Fruit fly (Drosophila melanogaster) whole organism, larva: ENCODE results near the gene CG31467.
A peak's percentile ranks its signal among the peaks of the same experiment; 100 is the strongest.

Source experiments
- noc ChIP-seq: fragments of 200-800 bp; sonication (Bioruptor generic); optimal IDR thresholded peaks from 3 replicates; lab custom pipeline; 2019; ENCODE audit warnings: missing biosample characterization, mild to moderate bottlenecking, missing genetic modification characterization, moderate library complexity

The CG31467 gene

DNA sequence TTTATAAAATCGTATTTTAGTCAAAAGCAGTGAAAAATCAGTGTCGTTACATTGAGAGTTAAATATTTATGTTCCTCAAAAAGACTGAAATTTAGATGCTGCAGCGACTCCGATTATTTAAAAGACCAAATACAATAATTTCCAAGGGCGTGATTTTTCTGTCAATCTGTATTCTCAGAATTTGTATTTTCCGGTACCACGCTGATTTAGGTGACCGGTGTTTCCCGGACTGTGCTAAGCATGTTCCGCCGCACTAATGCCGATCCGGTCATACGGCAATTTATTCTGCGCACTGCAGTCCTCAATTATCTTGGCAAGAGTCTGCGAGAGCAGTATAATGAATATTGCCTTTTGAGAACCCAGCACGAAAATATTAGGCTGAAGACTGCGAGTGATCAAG is at the start of gene CG31467, which contains the start of gene CG14684:
TSS of gene CG31467 (minus strand) at position 101 of the 400 bp plus-strand sequence.
TSS of gene CG14684 (plus strand) at position 212 of the 400 bp plus-strand sequence.
- no peak for TF ChIP-seq noc (tag; lab: Kevin White, UChicago)

DNA sequence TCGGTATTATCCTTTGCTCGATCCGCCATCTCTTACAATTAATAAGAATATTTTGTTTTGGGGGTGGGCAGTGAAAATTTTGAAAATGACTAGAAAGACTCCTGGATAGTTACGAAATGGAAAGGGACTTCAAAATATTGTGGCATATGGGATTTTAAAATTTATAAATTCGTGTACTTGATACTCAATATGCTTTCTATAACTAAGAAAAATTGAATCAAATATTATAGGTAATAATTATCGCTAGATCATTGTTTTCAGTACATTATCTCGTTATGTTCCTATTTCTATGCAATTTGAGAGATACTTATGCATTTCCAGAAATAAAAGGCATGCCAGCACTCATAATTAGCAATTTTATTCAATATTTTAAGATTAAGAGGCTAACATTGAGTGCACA is 48.9 kb upstream of the CG31467 start, which contains the start of gene CG14691:
TSS of gene CG14691 (minus strand) at position 101 of the 400 bp plus-strand sequence.
- TF ChIP-seq noc (tag; lab: Kevin White, UChicago) = no peak

DNA sequence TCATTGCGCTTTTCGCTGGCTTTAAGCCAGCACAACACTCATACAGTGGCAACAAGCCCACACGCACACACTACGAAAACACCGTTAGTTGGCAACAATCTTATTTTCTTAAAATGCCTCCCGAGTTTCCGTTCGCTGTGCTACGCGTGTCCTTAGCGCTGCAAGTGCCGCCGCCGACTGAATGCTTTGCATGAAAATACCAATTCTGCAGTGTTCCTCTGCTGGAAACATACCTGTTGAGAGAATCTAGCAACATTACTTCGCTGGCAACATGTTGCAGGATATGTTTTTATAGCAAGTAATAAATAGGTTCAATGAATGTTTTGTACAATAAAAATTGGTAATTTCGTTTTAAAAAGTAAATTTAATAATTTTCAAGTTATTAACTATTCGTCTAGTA is 44.4 kb upstream of the CG31467 start, which contains the start of gene TkR86C:
TSS of gene TkR86C (minus strand) at position 168 of the 400 bp plus-strand sequence.
- TF ChIP-seq noc (tag; lab: Kevin White, UChicago) = no peak

DNA sequence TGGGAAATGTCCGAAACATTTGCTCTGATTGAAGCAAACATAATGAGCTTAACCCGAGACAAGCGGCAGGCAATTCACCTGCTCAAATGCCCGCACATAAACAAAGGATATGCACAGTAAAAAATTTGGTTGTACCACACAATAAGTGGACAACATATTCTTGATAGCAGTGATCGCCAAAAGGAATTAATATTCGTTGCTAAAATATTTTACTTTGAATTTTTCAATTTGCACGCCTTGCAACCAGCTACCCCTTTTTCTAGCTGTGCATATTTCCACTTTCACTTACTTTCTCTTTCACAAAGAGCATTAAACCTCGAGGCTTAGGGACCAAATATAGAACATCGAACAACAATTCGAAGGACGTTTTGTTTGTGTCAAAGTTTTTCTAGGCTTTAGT is 41.0 kb upstream of the CG31467 start:
- TF ChIP-seq noc (tag; lab: Kevin White, UChicago) = no peak

DNA sequence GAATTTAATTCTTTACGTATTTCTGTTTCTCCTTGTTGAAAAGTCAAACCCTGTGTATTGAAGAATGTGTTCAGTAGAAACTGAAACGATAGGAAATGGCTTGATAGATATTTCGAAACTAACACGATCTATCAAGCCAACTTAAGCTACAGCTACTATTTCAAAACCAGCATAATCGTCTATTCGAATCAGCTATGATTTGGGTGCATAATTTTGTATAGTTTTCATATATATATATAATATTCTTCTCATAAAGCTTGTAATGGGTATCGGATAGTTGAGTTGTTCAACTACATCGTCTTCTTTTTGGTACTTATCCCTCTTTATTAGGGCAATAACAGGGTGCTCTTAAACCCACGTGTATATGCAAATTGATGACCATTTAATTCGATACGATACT is 29.2 kb upstream of the CG31467 start, which contains the start of gene tomboy20:
TSS of gene tomboy20 (minus strand) at position 101 of the 400 bp plus-strand sequence.
- no peak for TF ChIP-seq noc (tag; lab: Kevin White, UChicago)

DNA sequence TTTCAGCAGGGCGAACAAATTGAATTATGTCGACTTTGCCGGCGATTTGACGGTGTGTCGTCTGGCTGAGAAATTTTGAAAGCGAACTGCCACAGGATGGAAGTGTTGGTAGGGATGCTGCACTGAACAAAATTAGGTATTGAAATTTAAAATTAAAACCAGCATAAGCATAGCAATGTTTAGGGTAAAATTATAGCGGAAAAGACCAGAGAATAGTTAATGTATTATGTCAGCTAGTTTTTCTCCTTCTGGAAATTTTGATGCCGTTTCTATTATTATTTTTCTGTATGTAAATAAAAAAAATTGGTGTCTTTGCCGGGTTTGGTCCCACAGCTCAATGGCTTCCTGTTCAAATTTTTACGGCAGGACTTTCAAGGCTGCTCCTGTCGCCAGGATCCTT is 20.1 kb upstream of the CG31467 start:
- no peak for TF ChIP-seq noc (tag; lab: Kevin White, UChicago)

DNA sequence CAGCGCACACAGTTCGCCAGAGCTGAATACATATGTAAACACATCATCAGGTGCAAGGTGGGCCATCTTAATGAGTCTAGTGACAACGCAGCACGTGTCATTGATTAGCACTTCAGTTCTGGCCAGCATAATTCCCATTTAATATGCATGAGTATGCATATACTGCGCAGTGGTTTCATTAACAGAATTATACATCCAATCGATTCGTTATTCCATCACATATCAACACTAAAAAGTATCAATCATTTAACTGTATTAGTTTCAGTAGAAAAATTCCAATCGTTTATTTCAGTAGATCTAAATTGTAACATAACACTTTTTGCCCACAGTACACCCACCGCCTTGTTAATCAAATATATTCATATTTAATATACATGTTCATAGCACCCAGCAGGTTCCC is 7.8 kb upstream of the CG31467 start, which contains the start of gene CG4073:
TSS of gene CG4073 (plus strand) at position 301 of the 400 bp plus-strand sequence.
- no peak for TF ChIP-seq noc (tag; lab: Kevin White, UChicago)

DNA sequence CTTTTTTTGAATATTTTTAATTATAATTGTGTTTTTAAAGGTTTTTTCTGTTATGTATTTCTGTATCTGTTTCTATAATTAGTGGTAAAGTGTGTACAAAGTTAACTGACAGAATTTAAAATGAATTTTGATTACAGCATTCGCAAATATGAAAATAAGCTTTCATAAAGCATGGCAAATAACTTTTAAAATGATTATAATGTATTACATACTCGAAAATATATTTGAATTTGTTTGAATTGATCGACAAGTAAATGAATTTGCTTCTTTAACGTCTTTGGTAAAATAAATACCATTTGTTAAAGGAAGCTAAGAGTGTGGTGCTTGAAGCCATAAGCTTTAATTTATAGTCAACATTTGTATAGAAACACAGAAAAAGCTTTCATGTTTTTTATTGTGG is 4.5 kb upstream of the CG31467 start, which contains the start of gene CG14689:
TSS of gene CG14689 (minus strand) at position 101 of the 400 bp plus-strand sequence.
- TF ChIP-seq noc (tag; lab: Kevin White, UChicago) = no peak

DNA sequence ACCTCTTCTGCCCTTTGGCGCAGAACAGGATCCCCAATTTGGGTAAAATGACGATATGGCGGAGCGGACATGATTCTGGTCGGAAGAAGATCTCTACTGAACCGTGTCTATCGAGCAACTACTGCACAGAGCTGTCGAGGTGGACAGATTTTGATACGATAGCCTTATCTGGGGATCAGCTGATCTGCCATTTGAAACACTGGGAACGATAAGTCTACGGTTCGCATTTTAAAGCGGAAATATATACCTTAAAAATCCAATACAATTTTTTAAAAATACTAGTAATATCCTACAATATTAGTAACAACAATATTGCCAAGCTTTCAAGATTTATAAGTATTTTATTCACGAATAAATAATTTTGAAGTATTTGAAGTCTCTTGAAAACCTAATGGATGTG is 2.6 kb upstream of the CG31467 start, which contains the start of gene CG31373:
TSS of gene CG31373 (minus strand) at position 101 of the 400 bp plus-strand sequence.
- no peak for TF ChIP-seq noc (tag; lab: Kevin White, UChicago)

DNA sequence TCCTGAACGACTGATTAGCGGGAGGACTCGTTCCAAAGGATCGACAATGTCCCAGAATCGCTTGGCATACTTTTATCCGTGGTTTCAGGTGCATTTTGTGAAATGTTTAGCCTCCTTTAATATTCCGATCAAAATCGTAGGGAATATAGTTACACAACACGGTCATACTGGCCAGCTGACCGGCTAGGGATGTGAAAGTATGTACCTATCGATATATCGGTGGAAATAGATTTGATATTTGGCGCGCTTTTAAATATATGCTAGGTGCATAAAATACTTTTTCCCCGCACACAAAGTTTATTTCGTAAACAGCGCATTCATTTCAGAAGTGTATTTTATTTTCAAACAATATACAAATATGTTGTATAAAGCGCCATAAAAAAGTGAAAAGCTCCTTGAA is 1.5 kb upstream of the CG31467 start, which contains the start of gene CG31278:
TSS of gene CG31278 (minus strand) at position 172 of the 400 bp plus-strand sequence.
- TF ChIP-seq noc (tag; lab: Kevin White, UChicago) = no peak

DNA sequence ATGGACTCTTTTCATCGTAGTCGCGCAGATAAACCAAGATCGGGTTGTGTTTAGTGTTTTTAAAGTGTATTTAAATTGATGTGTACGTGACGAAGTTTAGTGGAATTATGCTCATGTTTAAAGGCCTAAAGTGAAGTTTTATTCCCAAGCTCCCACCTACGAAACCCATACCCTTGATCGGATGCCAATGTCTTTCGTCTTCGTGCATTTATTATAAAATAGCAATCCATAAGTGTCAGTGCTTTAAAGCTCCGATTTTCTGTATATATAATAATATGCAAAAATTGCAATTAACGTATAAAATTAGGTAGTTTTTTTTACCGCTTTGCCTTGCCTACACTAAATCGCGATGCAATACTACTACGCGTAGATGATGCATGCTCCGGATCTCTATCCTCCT is 1.7 kb downstream of the CG31467 start, which contains the start of gene CG31391:
TSS of gene CG31391 (minus strand) at position 101 of the 400 bp plus-strand sequence.
- no peak for TF ChIP-seq noc (tag; lab: Kevin White, UChicago)

DNA sequence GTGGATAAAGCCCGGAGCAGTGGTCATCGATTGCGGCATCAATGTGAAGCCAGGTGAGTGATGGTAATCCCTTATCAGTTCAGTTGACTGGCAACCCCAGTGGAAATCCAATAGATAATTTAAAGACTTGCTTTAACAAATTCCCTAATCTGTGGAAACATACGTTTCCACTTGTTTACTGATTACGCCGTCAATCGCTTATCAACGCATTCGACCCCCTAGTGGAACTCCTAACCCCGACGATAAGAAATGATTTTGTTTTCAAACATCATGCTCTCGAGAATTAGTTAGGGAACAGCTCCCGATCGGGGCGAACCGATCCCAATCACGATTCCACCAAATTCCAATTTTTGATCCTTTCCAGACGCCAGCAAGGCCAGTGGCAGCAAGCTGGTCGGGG is 6.0 kb downstream of the CG31467 start:
- TF ChIP-seq noc (tag; lab: Kevin White, UChicago) = peak; percentile 21

DNA sequence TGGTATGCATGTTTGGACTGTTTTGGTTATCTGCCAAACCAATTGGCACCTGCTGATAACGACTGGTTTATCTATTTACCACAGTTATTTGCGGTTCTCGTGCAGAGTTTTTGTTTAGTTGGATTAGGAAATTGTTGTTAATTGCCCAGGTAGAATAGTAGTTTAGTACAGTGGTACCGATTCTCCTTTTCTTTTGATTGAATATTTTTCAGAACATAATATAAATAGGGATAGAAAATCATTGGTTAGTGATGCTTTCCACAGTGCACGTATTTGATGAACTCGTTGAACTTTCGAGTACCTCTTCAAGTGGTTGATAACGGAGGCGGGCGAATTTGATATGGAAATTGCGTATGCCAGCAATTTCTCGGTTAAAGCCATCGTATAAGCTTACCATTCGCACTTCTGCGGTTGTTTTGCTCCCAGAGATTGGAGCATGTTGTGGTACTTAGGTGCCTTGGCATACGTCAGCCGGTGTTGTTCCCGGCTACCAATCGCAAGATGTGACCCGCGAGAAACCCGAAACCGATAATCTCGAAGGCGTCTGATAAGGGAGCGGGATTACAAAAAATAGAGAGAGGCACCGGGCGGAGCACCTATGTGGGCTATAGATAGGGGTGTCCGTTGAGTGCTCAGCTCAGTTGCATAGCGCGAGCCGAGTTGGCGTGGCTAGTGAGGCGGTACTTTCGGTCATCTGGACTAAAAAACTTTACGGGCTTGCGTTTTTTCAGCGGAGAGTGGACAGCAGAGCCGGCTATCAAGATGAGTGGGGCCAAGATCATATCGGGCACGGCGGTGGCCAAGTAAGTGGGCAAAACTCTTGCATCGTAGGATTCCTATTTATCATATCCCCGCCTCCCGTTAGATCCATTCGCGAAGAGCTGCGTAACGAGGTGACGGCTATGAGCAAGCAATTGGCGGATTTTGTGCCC is 7.4 kb downstream of the CG31467 start:
- peak; percentile 90 for TF ChIP-seq noc (tag; lab: Kevin White, UChicago)

DNA sequence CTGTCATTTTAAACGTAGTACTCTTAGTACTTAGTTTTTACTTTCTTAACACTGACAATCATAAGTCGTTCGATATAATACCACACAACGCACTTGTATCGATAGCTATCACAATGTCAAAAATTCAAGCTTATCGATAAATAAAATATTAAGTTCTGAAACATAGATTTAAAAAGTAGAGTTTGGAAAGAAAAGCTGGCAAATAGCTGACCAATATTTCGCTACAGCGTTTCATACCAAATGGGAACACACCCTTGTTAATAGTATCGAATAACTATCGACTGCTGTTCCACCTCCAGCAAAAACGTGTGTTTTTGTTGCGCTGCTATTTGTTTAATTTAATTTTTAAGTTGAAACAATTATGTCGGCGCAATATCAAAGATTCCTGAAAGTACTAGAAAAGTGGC is 10.3 kb downstream of the CG31467 start, which contains the start of the genes pug, CG14683 and CG46459:
TSS of gene pug (plus strand) at position 164 of the 407 bp plus-strand sequence.
TSS of gene CG14683 (plus strand) at position 277 of the 407 bp plus-strand sequence.
TSS of gene CG46459 (plus strand) at position 277 of the 407 bp plus-strand sequence.
- no peak for TF ChIP-seq noc (tag; lab: Kevin White, UChicago)

DNA sequence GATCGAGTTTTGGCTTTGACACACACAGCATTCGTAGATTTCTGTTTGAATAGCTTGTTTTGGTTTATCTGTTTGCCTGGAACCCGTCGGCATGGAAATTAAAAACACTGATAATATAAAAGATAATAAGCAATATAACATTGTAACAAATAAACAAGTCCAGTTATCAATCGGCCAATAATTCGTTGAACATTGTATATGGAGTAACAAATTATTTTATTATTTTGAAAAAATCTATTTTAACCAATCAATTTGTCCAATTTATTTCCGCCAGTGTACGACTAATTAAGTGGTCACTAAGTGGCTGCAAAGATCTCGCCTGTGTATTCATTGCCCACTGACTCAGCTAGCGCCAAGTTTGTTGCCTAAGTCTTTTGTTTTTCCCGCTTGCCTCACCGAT is 17.8 kb downstream of the CG31467 start:
- peak; percentile 52 for TF ChIP-seq noc (tag; lab: Kevin White, UChicago)

DNA sequence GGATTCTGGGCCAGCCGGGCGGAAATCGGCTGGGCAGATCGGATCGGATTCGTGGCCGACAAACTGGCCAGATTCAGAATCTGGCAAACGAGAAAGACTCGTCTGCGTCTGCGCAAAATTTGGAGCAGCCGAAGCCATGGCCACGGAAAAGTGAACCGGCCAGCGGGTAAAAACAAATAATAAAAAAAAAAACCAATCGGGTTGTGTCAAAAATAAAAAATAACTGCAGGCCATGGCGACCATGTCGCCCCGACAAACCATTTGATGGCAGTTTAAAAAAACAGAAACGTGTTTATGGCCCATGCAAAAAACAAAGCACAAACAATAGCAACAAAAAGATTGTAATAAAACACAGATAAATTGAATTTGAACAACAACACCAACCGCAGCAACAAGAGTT is 18.5 kb downstream of the CG31467 start:
- TF ChIP-seq noc (tag; lab: Kevin White, UChicago) = no peak
